Fruit fly (Drosophila melanogaster): Measurements from ENCODE around the gene D19B.

Gene D19B

dm6 chr3L:6159863-6160262, 24.9 kb downstream of the D19B start (continued):
- TF ChIP-seq phol (tag; optimal IDR thresholded peaks at IDR 0.05) (peak; percentile 39), Dfd (GFP tag; optimal IDR thresholded peaks at IDR 0.05) (no peak), CG11085 (GFP tag; IDR thresholded peaks at IDR 0.05) (no peak), dmrt99B (tag; optimal IDR thresholded peaks at IDR 0.05) (peak; percentile 36), CG32772 (GFP tag; IDR thresholded peaks at IDR 0.05) (no peak), Lim3 (GFP tag; IDR thresholded peaks at IDR 0.05) (no peak), CG30431 (GFP tag; optimal IDR thresholded peaks at IDR 0.05) (no peak), CG14441 (GFP tag; IDR thresholded peaks at IDR 0.05) (no peak), CG3281 (GFP tag; optimal IDR thresholded peaks at IDR 0.05) (no peak), Med (GFP tag) (no peak), Chrac-16 (GFP tag; optimal IDR thresholded peaks at IDR 0.05) (no peak), gro (GFP tag; optimal IDR thresholded peaks at IDR 0.05) (no peak), CG7839 (tag; optimal IDR thresholded peaks at IDR 0.05) (no peak), mirr (GFP tag; optimal IDR thresholded peaks at IDR 0.05) (no peak), prd (optimal IDR thresholded peaks at IDR 0.05) (no peak), prd (GFP tag; IDR thresholded peaks at IDR 0.05) (no peak), sqz (GFP tag; optimal IDR thresholded peaks at IDR 0.05) (no peak), chn (GFP tag; optimal IDR thresholded peaks at IDR 0.05) (no peak), Xrp1 (GFP tag; IDR thresholded peaks at IDR 0.05) (peak; percentile 26; the same call in 1 of the 2 replicates), CG10267 (tag; optimal IDR thresholded peaks at IDR 0.05) (peak; percentile 43), Ptx1 (GFP tag; IDR thresholded peaks at IDR 0.05) (no peak), CG18476 (GFP tag; optimal IDR thresholded peaks at IDR 0.05) (no peak), CG31388 (GFP tag; optimal IDR thresholded peaks at IDR 0.05) (no peak), tin (GFP tag; optimal IDR thresholded peaks at IDR 0.05) (no peak), Mes4 (GFP tag; optimal IDR thresholded peaks at IDR 0.05) (no peak), CG6854 (GFP tag; optimal IDR thresholded peaks at IDR 0.05) (no peak), zfh1 (GFP tag; IDR thresholded peaks at IDR 0.05) (no peak), cato (GFP tag; optimal IDR thresholded peaks at IDR 0.05; ENCODE audit: borderline replicate concordance) (no peak), D19A (tag; optimal IDR thresholded peaks at IDR 0.05) (peak; percentile 35), nmo (GFP tag; optimal IDR thresholded peaks at IDR 0.05) (peak; percentile 31), CG2889 (GFP tag; IDR thresholded peaks at IDR 0.05) (no peak), Deaf1 (tag; optimal IDR thresholded peaks at IDR 0.05) (peak; percentile 1), CG34376 (GFP tag; optimal IDR thresholded peaks at IDR 0.05) (no peak), dmrt11E (tag; optimal IDR thresholded peaks at IDR 0.05) (peak; percentile 64), CG15011 (GFP tag; optimal IDR thresholded peaks at IDR 0.05) (no peak), CG1832 (GFP tag; optimal IDR thresholded peaks at IDR 0.05) (no peak), CG2199 (GFP tag; IDR thresholded peaks at IDR 0.05) (no peak), CG4360 (GFP tag; IDR thresholded peaks at IDR 0.05) (no peak), CG6791 (GFP tag; IDR thresholded peaks at IDR 0.05; ENCODE audit: partially characterized antibody) (no peak), CG14050 (GFP tag; IDR thresholded peaks at IDR 0.05) (no peak), Ada2b (GFP tag; IDR thresholded peaks at IDR 0.05) (no peak), CG18262 (tag; optimal IDR thresholded peaks at IDR 0.05) (peak; percentile 71), cwo (GFP tag; optimal IDR thresholded peaks at IDR 0.05) (no peak), CG12391 (tag; optimal IDR thresholded peaks at IDR 0.05) (peak; percentile 47), chinmo (GFP tag; IDR thresholded peaks at IDR 0.05; ENCODE audit: partially characterized antibody) (no peak), zfh2 (GFP tag; optimal IDR thresholded peaks at IDR 0.05) (no peak), mld (GFP tag; IDR thresholded peaks at IDR 0.05; ENCODE audit: partially characterized antibody) (no peak), al (GFP tag; IDR thresholded peaks at IDR 0.05) (no peak), CG4730 (GFP tag; IDR thresholded peaks at IDR 0.05) (no peak), odd (GFP tag; optimal IDR thresholded peaks at IDR 0.05) (no peak), CG13424 (tag; optimal IDR thresholded peaks at IDR 0.05) (peak; percentile 12), CG12744 (GFP tag; optimal IDR thresholded peaks at IDR 0.05) (no peak)

Data from whole organism, embryonic.